Worm (Caenorhabditis elegans) whole organism, young adult: ENCODE results near the gene sid-2.

ENCODE experiments used
- C17E4.6 ChIP-seq: fragments of 200-800 bp; sonication (Bioruptor generic); IDR thresholded peaks from 2 replicates; pipeline ENCODE4 v1.3.6; 2022; ENCODE audit warnings: missing genetic modification reagents, missing genetic modification characterization, missing compliant biosample characterization
- D2030.7 ChIP-seq: fragments of 200-800 bp; sonication (Bioruptor generic); IDR thresholded peaks from 2 replicates; pipeline ENCODE4 v1.3.6; 2022; ENCODE audit warnings: missing genetic modification reagents, missing genetic modification characterization, missing compliant biosample characterization
- F23B12.7 ChIP-seq: sonication (generic microtip); optimal IDR thresholded peaks from 2 replicates; lab custom pipeline; 2017; ENCODE audit warnings: missing genetic modification characterization, mild to moderate bottlenecking, missing compliant biosample characterization, antibody characterized with exemption, moderate library complexity; ENCODE audit not compliant: insufficient read depth
- F37B4.10 ChIP-seq: fragments of 200-800 bp; sonication (Bioruptor generic); IDR thresholded peaks from 2 replicates; pipeline ENCODE4 v1.3.6; 2022; ENCODE audit warnings: missing genetic modification characterization, missing compliant biosample characterization
- F49E8.2 ChIP-seq: sonication (generic microtip); optimal IDR thresholded peaks from 3 replicates; lab custom pipeline; 2017; ENCODE audit warnings: missing genetic modification characterization, mild to moderate bottlenecking, missing compliant biosample characterization, antibody characterized with exemption, moderate library complexity; ENCODE audit not compliant: insufficient read depth
- F57A8.1 ChIP-seq: fragments of 200-800 bp; sonication (Bioruptor generic); optimal IDR thresholded peaks from 2 replicates; lab custom pipeline; 2018; ENCODE audit warnings: mild to moderate bottlenecking, missing genetic modification characterization, moderate library complexity, missing compliant biosample characterization
- Y56A3A.18 ChIP-seq: fragments of 200-800 bp; sonication (Bioruptor generic); IDR thresholded peaks from 2 replicates; pipeline ENCODE4 v1.3.6; 2022; ENCODE audit warnings: missing genetic modification reagents, missing genetic modification characterization, missing compliant biosample characterization
- Y67H2A.10 ChIP-seq: fragments of 200-800 bp; sonication (Bioruptor generic); conservative IDR thresholded peaks from 2 replicates; pipeline ENCODE4 v1.3.6; 2022; ENCODE audit warnings: missing genetic modification reagents, missing genetic modification characterization, missing compliant biosample characterization
- Y79H2A.3 ChIP-seq: fragments of 200-800 bp; sonication (Bioruptor generic); conservative IDR thresholded peaks from 2 replicates; pipeline ENCODE4 v1.3.6; 2022; ENCODE audit warnings: missing genetic modification reagents, missing genetic modification characterization, missing compliant biosample characterization
- aptf-3 ChIP-seq: fragments of 200-800 bp; sonication (Bioruptor generic); IDR thresholded peaks from 2 replicates; pipeline ENCODE4 v1.3.6; 2022; ENCODE audit warnings: missing genetic modification characterization, missing compliant biosample characterization
- atf-7 ChIP-seq: sonication (generic microtip); optimal IDR thresholded peaks from 2 replicates; lab custom pipeline; 2017; ENCODE audit warnings: mild to moderate bottlenecking, missing genetic modification characterization, missing compliant biosample characterization
- athp-1 ChIP-seq: sonication (generic microtip); optimal IDR thresholded peaks from 2 replicates; lab custom pipeline; 2017; ENCODE audit warnings: mild to moderate bottlenecking, missing genetic modification characterization, missing compliant biosample characterization
- attf-5 ChIP-seq: fragments of 200-800 bp; sonication (Bioruptor generic); optimal IDR thresholded peaks from 2 replicates; lab custom pipeline; 2018; ENCODE audit warnings: mild to moderate bottlenecking, missing genetic modification characterization, missing compliant biosample characterization
- bed-1 ChIP-seq: fragments of 200-800 bp; sonication (Bioruptor generic); IDR thresholded peaks from 2 replicates; pipeline ENCODE4 v1.3.6; 2022; ENCODE audit warnings: missing genetic modification reagents, missing genetic modification characterization, missing compliant biosample characterization
- ccch-3 ChIP-seq: fragments of 200-800 bp; sonication (Bioruptor generic); optimal IDR thresholded peaks from 2 replicates; lab custom pipeline; 2018; ENCODE audit warnings: mild to moderate bottlenecking, missing genetic modification characterization, missing compliant biosample characterization
- cebp-2 ChIP-seq: fragments of 200-800 bp; sonication (Bioruptor generic); IDR thresholded peaks from 2 replicates; pipeline ENCODE4 v1.3.6; 2022; ENCODE audit warnings: missing genetic modification characterization, missing compliant biosample characterization
- ceh-58 ChIP-seq: fragments of 200-800 bp; sonication (Bioruptor generic); IDR thresholded peaks from 2 replicates; pipeline ENCODE4 v1.3.6; 2022; ENCODE audit warnings: missing genetic modification characterization, missing compliant biosample characterization
- die-1 ChIP-seq: sonication (generic microtip); optimal IDR thresholded peaks from 2 replicates; lab custom pipeline; 2016; ENCODE audit warnings: missing genotype, mild to moderate bottlenecking, missing genetic modification characterization, missing compliant biosample characterization
- dox-1 ChIP-seq: fragments of 200-800 bp; sonication (Bioruptor generic); IDR thresholded peaks from 2 replicates; pipeline ENCODE4 v1.3.6; 2022; ENCODE audit warnings: missing genetic modification reagents, missing genetic modification characterization, missing compliant biosample characterization
- dpff-1 ChIP-seq: sonication (generic microtip); optimal IDR thresholded peaks from 2 replicates; lab custom pipeline; 2017; ENCODE audit warnings: mild to moderate bottlenecking, missing genetic modification characterization, missing compliant biosample characterization
- egl-18 ChIP-seq: fragments of 200-800 bp; sonication (Bioruptor generic); IDR thresholded peaks from 2 replicates; pipeline ENCODE4 v1.3.6; 2022; ENCODE audit warnings: missing genetic modification reagents, missing genetic modification characterization, missing compliant biosample characterization
- hlh-26 ChIP-seq: fragments of 200-800 bp; sonication (Bioruptor generic); conservative IDR thresholded peaks from 2 replicates; pipeline ENCODE4 v1.3.6; 2022; ENCODE audit warnings: missing genetic modification reagents, missing genetic modification characterization, missing compliant biosample characterization
- hmg-20 ChIP-seq: fragments of 200-800 bp; sonication (Bioruptor generic); IDR thresholded peaks from 2 replicates; pipeline ENCODE4 v1.3.6; 2022; ENCODE audit warnings: missing genetic modification reagents, missing genetic modification characterization, missing compliant biosample characterization
- lsl-1 ChIP-seq: fragments of 200-800 bp; sonication (Bioruptor generic); optimal IDR thresholded peaks from 2 replicates; lab custom pipeline; 2018; ENCODE audit warnings: mild to moderate bottlenecking, missing genetic modification characterization, moderate library complexity, missing compliant biosample characterization
- lsy-27 ChIP-seq: sonication (generic microtip); optimal IDR thresholded peaks from 2 replicates; lab custom pipeline; 2017; ENCODE audit warnings: missing genetic modification characterization, mild to moderate bottlenecking, missing compliant biosample characterization, antibody characterized with exemption, missing genotype, borderline replicate concordance; ENCODE audit not compliant: insufficient read depth
- madf-8 ChIP-seq: fragments of 200-800 bp; sonication (Bioruptor generic); conservative IDR thresholded peaks from 2 replicates; pipeline ENCODE4 v1.3.6; 2022; ENCODE audit warnings: missing genetic modification reagents, missing genetic modification characterization, missing compliant biosample characterization
- nfya-1 ChIP-seq: sonication (generic microtip); optimal IDR thresholded peaks from 2 replicates; lab custom pipeline; 2017; ENCODE audit warnings: antibody characterized with exemption, missing compliant biosample characterization, missing genetic modification characterization, borderline replicate concordance; ENCODE audit not compliant: insufficient read depth
- nfyb-1 ChIP-seq: fragments of 200-800 bp; sonication (Bioruptor generic); IDR thresholded peaks from 2 replicates; pipeline ENCODE4 v1.3.6; 2022; ENCODE audit warnings: missing genetic modification reagents, missing genetic modification characterization, missing compliant biosample characterization
- nhr-179 ChIP-seq: sonication (generic microtip); optimal IDR thresholded peaks from 2 replicates; lab custom pipeline; 2016; ENCODE audit warnings: mild to moderate bottlenecking, missing genetic modification characterization, missing compliant biosample characterization
- pbrm-1 ChIP-seq: fragments of 200-800 bp; sonication (Bioruptor generic); IDR thresholded peaks from 2 replicates; pipeline ENCODE4 v1.3.6; 2022; ENCODE audit warnings: missing genetic modification reagents, missing genetic modification characterization, missing compliant biosample characterization
- pha-4 ChIP-seq: fragments of 150-350 bp; sonication (generic microtip); optimal IDR thresholded peaks from 2 replicates; lab custom pipeline; 2014; ENCODE audit warnings: missing biosample characterization, missing genetic modification reagents, missing genetic modification characterization
- sdz-38 ChIP-seq: sonication (generic microtip); optimal IDR thresholded peaks from 2 replicates; lab custom pipeline; 2016; ENCODE audit warnings: missing genotype, missing genetic modification characterization, missing compliant biosample characterization
- snpc-1.3 ChIP-seq: sonication (generic microtip); optimal IDR thresholded peaks from 2 replicates; lab custom pipeline; 2017; ENCODE audit warnings: missing genetic modification characterization, mild to moderate bottlenecking, missing compliant biosample characterization, antibody characterized with exemption, moderate library complexity, missing genotype, missing genetic modification reagents; ENCODE audit not compliant: insufficient read depth
- somi-1 ChIP-seq: fragments of 200-800 bp; sonication (Bioruptor generic); optimal IDR thresholded peaks from 2 replicates; lab custom pipeline; 2018; ENCODE audit warnings: mild to moderate bottlenecking, missing genetic modification characterization, missing compliant biosample characterization
- tbp1 ChIP-seq: fragments of 200-800 bp; sonication (Bioruptor generic); optimal IDR thresholded peaks from 2 replicates; lab custom pipeline; 2018; ENCODE audit warnings: mild to moderate bottlenecking, missing genetic modification characterization, missing compliant biosample characterization
- unc-62 ChIP-seq: fragments of 150-350 bp; optimal IDR thresholded peaks from 2 replicates; lab custom pipeline; 2014; ENCODE audit warnings: missing biosample characterization, missing genetic modification reagents, missing genetic modification characterization
- ztf-25 ChIP-seq: fragments of 200-800 bp; sonication (Bioruptor generic); IDR thresholded peaks from 2 replicates; pipeline ENCODE4 v1.3.6; 2022; ENCODE audit warnings: missing genetic modification reagents, missing genetic modification characterization, missing compliant biosample characterization
- ztf-3 ChIP-seq: fragments of 200-800 bp; sonication (Bioruptor generic); optimal IDR thresholded peaks from 2 replicates; lab custom pipeline; 2018; ENCODE audit warnings: mild to moderate bottlenecking, missing genetic modification characterization, missing compliant biosample characterization

sid-2 gene

ce11 chrIII:13660123-13660522 lies 19.1 kb upstream of the sid-2 start:
- TF ChIP-seq ztf-25 (no peak), madf-8 (GFP tag; lab: Robert Waterston, UW) (no peak), F49E8.2 (tag; lab: Kevin White, UChicago) (no peak), hlh-26 (no peak), nhr-179 (no peak), cebp-2 (GFP tag; lab: Robert Waterston, UW) (no peak), unc-62 (no peak), D2030.7 (no peak), atf-7 (no peak), ceh-58 (GFP tag; lab: Robert Waterston, UW) (no peak), F37B4.10 (no peak), Y56A3A.18 (GFP tag; lab: Robert Waterston, UW) (no peak)

ce11 chrIII:13666406-13666805 lies 12.8 kb upstream of the sid-2 start:
- TF ChIP-seq sdz-38 (tag; lab: Kevin White, UChicago) (no peak), athp-1 (tag; lab: Kevin White, UChicago) (no peak), F57A8.1 (GFP tag; lab: Kevin White, UChicago) (no peak), die-1 (no peak), dox-1 (GFP tag; lab: Robert Waterston, UW) (no peak), nfyb-1 (no peak), ccch-3 (GFP tag; lab: Kevin White, UChicago) (no peak), lsy-27 (tag; lab: Kevin White, UChicago) (no peak), tbp1 (GFP tag; lab: Kevin White, UChicago) (no peak), C17E4.6 (GFP tag; lab: Robert Waterston, UW) (no peak), pbrm-1 (GFP tag; lab: Robert Waterston, UW) (no peak), pha-4 (tag; lab: Kevin White, UChicago) (no peak)

ce11 chrIII:13667739-13668138 lies 11.5 kb upstream of the sid-2 start, which contains the start of gene flp-15:
flp-15 (minus strand) TSS chrIII:13667839.
- TF ChIP-seq aptf-3: no peak

- TF ChIP-seq ztf-3 (GFP tag; lab: Kevin White, UChicago) (no peak), somi-1 (GFP tag; lab: Kevin White, UChicago) (no peak), bed-1 (no peak), die-1 (no peak), Y79H2A.3 (GFP tag; lab: Robert Waterston, UW) (no peak), egl-18 (GFP tag; lab: Robert Waterston, UW) (no peak), hmg-20 (GFP tag; lab: Robert Waterston, UW) (no peak), nfya-1 (no peak), snpc-1.3 (no peak), dpff-1 (tag; lab: Kevin White, UChicago) (no peak), F23B12.7 (tag; lab: Kevin White, UChicago) (no peak), lsl-1 (GFP tag; lab: Kevin White, UChicago) (no peak), attf-5 (no peak), ceh-58 (GFP tag; lab: Robert Waterston, UW) (no peak), Y67H2A.10 (GFP tag; lab: Robert Waterston, UW) (no peak)
Observed at ce11 chrIII:13669519-13669918, 9.7 kb upstream of the sid-2 start.
